Worm (Caenorhabditis elegans) whole organism, L2 larva: ENCODE measurements around the gene ubh-4.

Experiments used
- C34F6.9 ChIP-seq: fragments of 150-350 bp; optimal IDR thresholded peaks from 2 replicates; lab custom pipeline; 2014; ENCODE audit warnings: missing biosample characterization, missing genetic modification characterization
- F13H6.1 ChIP-seq: sonication (generic microtip); optimal IDR thresholded peaks from 2 replicates; lab custom pipeline; 2016; ENCODE audit warnings: missing genetic modification characterization, missing compliant biosample characterization
- Y55F3AM.14 ChIP-seq: fragments of 200-800 bp; sonication (Bioruptor generic); optimal IDR thresholded peaks from 2 replicates; lab custom pipeline; 2018; ENCODE audit warnings: mild to moderate bottlenecking, missing genetic modification characterization, missing compliant biosample characterization
- ZK546.5 ChIP-seq: sonication (generic microtip); optimal IDR thresholded peaks from 2 replicates; lab custom pipeline; 2017; ENCODE audit warnings: missing biosample characterization, missing genetic modification characterization
- blmp-1 ChIP-seq: sonication (generic microtip); optimal IDR thresholded peaks from 2 replicates; lab custom pipeline; 2017; ENCODE audit warnings: missing genetic modification characterization, mild to moderate bottlenecking, missing compliant biosample characterization, antibody characterized with exemption, moderate library complexity; ENCODE audit not compliant: insufficient read depth
- ceh-16 ChIP-seq: fragments of 150-350 bp; optimal IDR thresholded peaks from 2 replicates; lab custom pipeline; 2014; ENCODE audit warnings: missing biosample characterization, missing genetic modification characterization
- ceh-82 ChIP-seq: fragments of 150-350 bp; optimal IDR thresholded peaks from 2 replicates; lab custom pipeline; 2014; ENCODE audit warnings: missing biosample characterization, missing genetic modification characterization
- crh-2 ChIP-seq: sonication (generic microtip); optimal IDR thresholded peaks from 2 replicates; lab custom pipeline; 2017; ENCODE audit warnings: missing biosample characterization, missing genetic modification characterization
- dmd-4 ChIP-seq: sonication (generic microtip); optimal IDR thresholded peaks from 2 replicates; lab custom pipeline; 2017; ENCODE audit warnings: missing biosample characterization, missing genetic modification characterization
- elt-1 ChIP-seq: fragments of 150-350 bp; optimal IDR thresholded peaks from 2 replicates; lab custom pipeline; 2014; ENCODE audit warnings: missing biosample characterization, missing genetic modification characterization
- elt-3 ChIP-seq: sonication (generic microtip); optimal IDR thresholded peaks from 2 replicates; lab custom pipeline; 2017; ENCODE audit warnings: missing biosample characterization, missing genetic modification characterization
- fos-1 ChIP-seq: fragments of 150-350 bp; optimal IDR thresholded peaks from 2 replicates; lab custom pipeline; 2014; ENCODE audit warnings: missing biosample characterization, missing genetic modification characterization
- gmeb-1 ChIP-seq: fragments of 150-350 bp; optimal IDR thresholded peaks from 2 replicates; lab custom pipeline; 2014; ENCODE audit warnings: missing biosample characterization, missing genetic modification characterization
- lin-11 ChIP-seq: fragments of 150-350 bp; sonication (generic microtip); optimal IDR thresholded peaks from 2 replicates; lab custom pipeline; 2014; ENCODE audit warnings: missing biosample characterization, missing genetic modification characterization, inconsistent platforms, mixed read lengths
- lin-13 ChIP-seq: fragments of 150-350 bp; optimal IDR thresholded peaks from 2 replicates; lab custom pipeline; 2014; ENCODE audit warnings: missing biosample characterization, missing genetic modification reagents, missing genetic modification characterization
- lin-39 ChIP-seq: fragments of 150-350 bp; optimal IDR thresholded peaks from 2 replicates; lab custom pipeline; 2014; ENCODE audit warnings: missing biosample characterization, missing genetic modification reagents, missing genetic modification characterization
- lsy-2 ChIP-seq, 2 experiments: fragments of 150-350 bp in 1 of 2; sonication (generic microtip) in 1 of 2; optimal IDR thresholded peaks; 2 replicates each; lab custom pipeline; 2014 to 2017; ENCODE audit warnings: missing biosample characterization in 2 of 2, missing genetic modification characterization in 2 of 2
- mab-5 ChIP-seq: fragments of 150-350 bp; optimal IDR thresholded peaks from 2 replicates; lab custom pipeline; 2014; ENCODE audit warnings: missing biosample characterization, missing genetic modification characterization
- mbf-1 ChIP-seq: sonication (generic microtip); optimal IDR thresholded peaks from 2 replicates; lab custom pipeline; 2017; ENCODE audit warnings: missing biosample characterization, missing genetic modification characterization
- mdl-1 ChIP-seq, 2 experiments: fragments of 150-350 bp in 1 of 2; sonication (generic microtip) in 1 of 2; optimal IDR thresholded peaks; 2 replicates each; lab custom pipeline; 2017; ENCODE audit warnings: missing biosample characterization in 2 of 2, missing genetic modification characterization in 2 of 2
- nhr-10 ChIP-seq: sonication (generic microtip); optimal IDR thresholded peaks from 2 replicates; lab custom pipeline; 2017; ENCODE audit warnings: missing biosample characterization, missing genetic modification characterization
- nhr-11 ChIP-seq: fragments of 150-350 bp; optimal IDR thresholded peaks from 2 replicates; lab custom pipeline; 2014; ENCODE audit warnings: missing biosample characterization, missing genetic modification characterization
- nhr-12 ChIP-seq: fragments of 150-350 bp; optimal IDR thresholded peaks from 2 replicates; lab custom pipeline; 2014; ENCODE audit warnings: missing biosample characterization, missing genetic modification characterization
- nhr-129 ChIP-seq: fragments of 150-350 bp; optimal IDR thresholded peaks from 2 replicates; lab custom pipeline; 2014; ENCODE audit warnings: missing biosample characterization, missing genetic modification characterization
- nhr-21 ChIP-seq: fragments of 150-350 bp; optimal IDR thresholded peaks from 2 replicates; lab custom pipeline; 2014; ENCODE audit warnings: missing biosample characterization, missing genetic modification characterization
- nhr-23 ChIP-seq: fragments of 150-350 bp; optimal IDR thresholded peaks from 2 replicates; lab custom pipeline; 2014; ENCODE audit warnings: missing biosample characterization, missing genetic modification reagents, missing genetic modification characterization
- nhr-237 ChIP-seq: fragments of 150-350 bp; optimal IDR thresholded peaks from 2 replicates; lab custom pipeline; 2014; ENCODE audit warnings: missing biosample characterization, missing genetic modification characterization
- nhr-25 ChIP-seq: fragments of 150-350 bp; sonication (generic microtip); optimal IDR thresholded peaks from 3 replicates; lab custom pipeline; 2014; ENCODE audit warnings: missing biosample characterization, missing genetic modification characterization
- nhr-6 ChIP-seq: fragments of 150-350 bp; optimal IDR thresholded peaks from 2 replicates; lab custom pipeline; 2014; ENCODE audit warnings: missing biosample characterization, missing genetic modification characterization
- sem-4 ChIP-seq: fragments of 150-350 bp; optimal IDR thresholded peaks from 2 replicates; lab custom pipeline; 2014; ENCODE audit warnings: missing biosample characterization, missing genetic modification reagents, missing genetic modification characterization
- skn-1 ChIP-seq: sonication (generic microtip); optimal IDR thresholded peaks from 2 replicates; lab custom pipeline; 2017; ENCODE audit warnings: missing biosample characterization, missing genetic modification characterization
- sma-3 ChIP-seq: sonication (generic microtip); optimal IDR thresholded peaks from 2 replicates; lab custom pipeline; 2016; ENCODE audit warnings: missing genetic modification reagents, missing genetic modification characterization, missing compliant biosample characterization
- sma-9 ChIP-seq, 2 experiments: fragments of 150-350 bp in 1 of 2; sonication (generic microtip) in 1 of 2; optimal IDR thresholded peaks; 2 replicates each; lab custom pipeline; 2014 to 2016; ENCODE audit warnings: missing genetic modification characterization in 2 of 2, mild to moderate bottlenecking in 1 of 2, missing biosample characterization in 1 of 2, missing compliant biosample characterization in 1 of 2, missing genetic modification reagents in 1 of 2, moderate library complexity in 1 of 2
- snpc-4 ChIP-seq: fragments of 150-350 bp; optimal IDR thresholded peaks from 2 replicates; lab custom pipeline; 2014; ENCODE audit warnings: missing biosample characterization, missing genetic modification characterization
- unc-39 ChIP-seq: fragments of 150-350 bp; optimal IDR thresholded peaks from 2 replicates; lab custom pipeline; 2014; ENCODE audit warnings: missing biosample characterization, missing genetic modification characterization
- unc-55 ChIP-seq: fragments of 150-350 bp; sonication (generic microtip); optimal IDR thresholded peaks from 3 replicates; lab custom pipeline; 2014; ENCODE audit warnings: missing biosample characterization, missing genetic modification reagents, missing genetic modification characterization
- unc-62 ChIP-seq: fragments of 150-350 bp; optimal IDR thresholded peaks from 2 replicates; lab custom pipeline; 2014; ENCODE audit warnings: missing biosample characterization, missing genetic modification reagents, missing genetic modification characterization
- zag-1 ChIP-seq: fragments of 150-350 bp; optimal IDR thresholded peaks from 2 replicates; lab custom pipeline; 2014; ENCODE audit warnings: missing biosample characterization, missing genetic modification characterization
- ztf-1 ChIP-seq: fragments of 200-800 bp; sonication (Bioruptor generic); conservative IDR thresholded peaks from 2 replicates; pipeline ENCODE4 v1.3.6; 2022; ENCODE audit warnings: missing genetic modification characterization, missing compliant biosample characterization
- ztf-11 ChIP-seq: sonication (generic microtip); optimal IDR thresholded peaks from 2 replicates; lab custom pipeline; 2017; ENCODE audit warnings: missing biosample characterization, missing genetic modification characterization
- ztf-4 ChIP-seq: fragments of 150-350 bp; optimal IDR thresholded peaks from 2 replicates; lab custom pipeline; 2014; ENCODE audit warnings: missing biosample characterization, missing genetic modification characterization

Gene ubh-4

ce11 chrII:8039416-8039815 lies at the start of gene ubh-4, which contains the start of gene algn-6:
Gene ubh-4, minus strand, starts transcription at chrII:8039597.
Gene algn-6, plus strand, starts transcription at chrII:8039802.
- TF ChIP-seq mdl-1 (tag; optimal IDR thresholded peaks at IDR 0.05; lab: Kevin White, UChicago) = no peak
- no peak for TF ChIP-seq nhr-237 (tag; lab: Kevin White, UChicago)
- TF ChIP-seq nhr-129 (tag; lab: Kevin White, UChicago) = peak; percentile 61
- TF ChIP-seq sma-3 (GFP tag; lab: Kevin White, UChicago) = peak; percentile 66
- TF ChIP-seq nhr-10 (tag; lab: Kevin White, UChicago) = no peak
- no peak for TF ChIP-seq ceh-82 (tag; lab: Kevin White, UChicago)
- peak; percentile 72 for TF ChIP-seq unc-55
- TF ChIP-seq lin-13 = peak; percentile 6
- no peak for TF ChIP-seq sem-4 (tag; lab: Kevin White, UChicago)
- TF ChIP-seq unc-62 (GFP tag; lab: Kevin White, UChicago) = no peak
- no peak for TF ChIP-seq elt-1
- peak; percentile 53 for TF ChIP-seq skn-1
- TF ChIP-seq fos-1 (tag; lab: Kevin White, UChicago) = peak; percentile 45
- TF ChIP-seq dmd-4 (tag; lab: Kevin White, UChicago) = no peak
- no peak for TF ChIP-seq ztf-11 (tag; lab: Kevin White, UChicago)
- TF ChIP-seq lsy-2 (tag; optimal IDR thresholded peaks at IDR 0.05; lab: Kevin White, UChicago) = peak; percentile 57 to 96
- no peak for TF ChIP-seq unc-39
- no peak for TF ChIP-seq ceh-16
- TF ChIP-seq C34F6.9 (tag; lab: Kevin White, UChicago) = peak; percentile 86
- no peak for TF ChIP-seq ztf-4 (tag; lab: Kevin White, UChicago)
- no peak for TF ChIP-seq zag-1 (tag; lab: Kevin White, UChicago)
- no peak for TF ChIP-seq ZK546.5 (tag; lab: Kevin White, UChicago)
- no peak for TF ChIP-seq snpc-4 (tag; lab: Kevin White, UChicago)
- TF ChIP-seq elt-3 (tag; lab: Kevin White, UChicago) = no peak
- TF ChIP-seq ztf-1 (GFP tag; lab: Robert Waterston, UW) = no peak
- TF ChIP-seq blmp-1 = no peak
- TF ChIP-seq nhr-12 (tag; lab: Kevin White, UChicago) = no peak
- no peak for TF ChIP-seq nhr-11 (tag; lab: Kevin White, UChicago)
- TF ChIP-seq crh-2 = peak; percentile 62
- TF ChIP-seq F13H6.1 (tag; lab: Kevin White, UChicago) = no peak
- no peak for TF ChIP-seq nhr-21
- no peak for TF ChIP-seq nhr-23 (tag; lab: Kevin White, UChicago)
- TF ChIP-seq sma-9 (GFP tag; optimal IDR thresholded peaks at IDR 0.05; lab: Kevin White, UChicago) = peak; percentile 26
- no peak for TF ChIP-seq sma-9 (tag; optimal IDR thresholded peaks at IDR 0.05; lab: Kevin White, UChicago)
- TF ChIP-seq nhr-6 = no peak
- TF ChIP-seq mab-5 (tag; lab: Kevin White, UChicago) = no peak
- peak; percentile 59 for TF ChIP-seq gmeb-1 (tag; lab: Kevin White, UChicago)
- no peak for TF ChIP-seq mbf-1 (tag; lab: Kevin White, UChicago)
- TF ChIP-seq, all 48 proteins: peak for 11

ce11 chrII:8086803-8087202 lies 47.4 kb upstream of the ubh-4 start, which contains the start of gene K02C4.3:
Gene K02C4.3, minus strand, starts transcription at chrII:8086853.
- TF ChIP-seq crh-2 (peak; percentile 83), nhr-129 (tag; lab: Kevin White, UChicago) (peak; percentile 64), nhr-21 (peak; percentile 51), C34F6.9 (tag; lab: Kevin White, UChicago) (peak; percentile 81), unc-55 (peak; percentile 69), fos-1 (tag; lab: Kevin White, UChicago) (peak; percentile 53), mbf-1 (tag; lab: Kevin White, UChicago) (no peak), F13H6.1 (tag; lab: Kevin White, UChicago) (peak; percentile 55), nhr-6 (peak; percentile 16), lin-11 (peak; percentile 52), snpc-4 (tag; lab: Kevin White, UChicago) (peak; percentile 87), lin-39 (no peak), ztf-1 (GFP tag; lab: Robert Waterston, UW) (no peak), nhr-23 (tag; lab: Kevin White, UChicago) (no peak), sem-4 (tag; lab: Kevin White, UChicago) (peak; percentile 24), gmeb-1 (tag; lab: Kevin White, UChicago) (peak; percentile 92), Y55F3AM.14 (GFP tag; lab: Kevin White, UChicago) (no peak), sma-9 (GFP tag; optimal IDR thresholded peaks at IDR 0.05; lab: Kevin White, UChicago) (peak; percentile 80), sma-9 (tag; optimal IDR thresholded peaks at IDR 0.05; lab: Kevin White, UChicago) (no peak), lin-13 (peak; percentile 65), mab-5 (tag; lab: Kevin White, UChicago) (peak; percentile 40), nhr-25 (peak; percentile 66), lsy-2 (tag; optimal IDR thresholded peaks at IDR 0.05; lab: Kevin White, UChicago) (peak; percentile 61 to 87), sma-3 (GFP tag; lab: Kevin White, UChicago) (peak; percentile 63), ztf-4 (tag; lab: Kevin White, UChicago) (peak; percentile 51)
